Fruit fly (Drosophila melanogaster) whole organism, pupa: ENCODE data around the gene hng3.

ENCODE experiments used
- CG10348 ChIP-seq: fragments of 200-800 bp; sonication (Bioruptor generic); IDR thresholded peaks from 2 replicates; pipeline ENCODE4 v1.3.6; 2022; ENCODE audit warnings: missing biosample characterization, missing genetic modification characterization
- CG12605 ChIP-seq: fragments of 200-800 bp; sonication (Bioruptor generic); IDR thresholded peaks from 2 replicates; pipeline ENCODE4 v1.3.6; 2022; ENCODE audit warnings: missing biosample characterization, missing genetic modification characterization
- CG13204 ChIP-seq: fragments of 200-800 bp; sonication (Bioruptor generic); optimal IDR thresholded peaks from 2 replicates; lab custom pipeline; 2018; ENCODE audit warnings: missing biosample characterization, mild to moderate bottlenecking, missing genetic modification characterization, moderate library complexity
- CG14655 ChIP-seq: fragments of 200-800 bp; sonication (Bioruptor generic); optimal IDR thresholded peaks from 3 replicates; lab custom pipeline; 2017; ENCODE audit warnings: mild to moderate bottlenecking, missing biosample characterization, missing genetic modification reagents, missing genetic modification characterization
- CG15710 ChIP-seq: fragments of 200-800 bp; sonication (Bioruptor generic); optimal IDR thresholded peaks from 2 replicates; lab custom pipeline; 2018; ENCODE audit warnings: missing biosample characterization, mild to moderate bottlenecking, missing genetic modification characterization, moderate library complexity
- CG17806 ChIP-seq: fragments of 200-800 bp; sonication (Bioruptor generic); optimal IDR thresholded peaks from 2 replicates; lab custom pipeline; 2018; ENCODE audit warnings: missing biosample characterization, mild to moderate bottlenecking, missing genetic modification characterization, moderate library complexity
- CG32121 ChIP-seq: fragments of 200-800 bp; sonication (Bioruptor generic); IDR thresholded peaks from 2 replicates; pipeline ENCODE4 v1.3.6; 2022; ENCODE audit warnings: missing biosample characterization, missing genetic modification characterization
- CG34367 ChIP-seq: fragments of 200-800 bp; sonication (Bioruptor generic); optimal IDR thresholded peaks from 2 replicates; lab custom pipeline; 2018; ENCODE audit warnings: missing biosample characterization, mild to moderate bottlenecking, missing genetic modification characterization
- CG4496 ChIP-seq: fragments of 200-800 bp; sonication (Bioruptor generic); IDR thresholded peaks from 3 replicates; pipeline ENCODE4 v1.3.6; 2022; ENCODE audit warnings: missing biosample characterization, missing genetic modification characterization
- CG8159 ChIP-seq: fragments of 200-800 bp; sonication (Bioruptor generic); optimal IDR thresholded peaks from 3 replicates; lab custom pipeline; 2018; ENCODE audit warnings: missing biosample characterization, mild to moderate bottlenecking, missing genetic modification characterization, moderate library complexity
- CG8301 ChIP-seq: fragments of 200-800 bp; sonication (Bioruptor generic); optimal IDR thresholded peaks from 2 replicates; lab custom pipeline; 2018; ENCODE audit warnings: missing biosample characterization, mild to moderate bottlenecking, missing genetic modification characterization
- CG9948 ChIP-seq: fragments of 200-800 bp; sonication (Bioruptor generic); optimal IDR thresholded peaks from 2 replicates; lab custom pipeline; 2018; ENCODE audit warnings: missing biosample characterization, mild to moderate bottlenecking, missing genetic modification characterization, moderate library complexity
- D1 ChIP-seq: fragments of 200-800 bp; sonication (Bioruptor generic); optimal IDR thresholded peaks from 2 replicates; lab custom pipeline; 2018; ENCODE audit warnings: missing biosample characterization, mild to moderate bottlenecking, missing genetic modification characterization, moderate library complexity
- EcR ChIP-seq: fragments of 200-800 bp; sonication (Bioruptor generic); optimal IDR thresholded peaks from 3 replicates; lab custom pipeline; 2019; ENCODE audit warnings: missing biosample characterization, missing genetic modification characterization, mild to moderate bottlenecking, moderate library complexity, missing genetic modification reagents
- Ets98B ChIP-seq: fragments of 200-800 bp; sonication (Bioruptor generic); IDR thresholded peaks from 2 replicates; pipeline ENCODE4 v1.3.6; 2022; ENCODE audit warnings: missing biosample characterization, missing genetic modification characterization
- Pif1A ChIP-seq: fragments of 200-800 bp; sonication (Bioruptor generic); optimal IDR thresholded peaks from 3 replicates; lab custom pipeline; 2016; ENCODE audit warnings: missing biosample characterization, missing genetic modification characterization
- Pif1B ChIP-seq: fragments of 200-800 bp; sonication (Bioruptor generic); optimal IDR thresholded peaks from 3 replicates; lab custom pipeline; 2016; ENCODE audit warnings: missing biosample characterization, missing genetic modification characterization
- Snoo ChIP-seq: fragments of 200-800 bp; sonication (Bioruptor generic); optimal IDR thresholded peaks from 3 replicates; lab custom pipeline; 2017; ENCODE audit warnings: missing biosample characterization, mild to moderate bottlenecking, missing genetic modification characterization, inconsistent platforms
- fd96Ca ChIP-seq: fragments of 200-800 bp; sonication (Bioruptor generic); IDR thresholded peaks from 3 replicates; pipeline ENCODE4 v1.3.6; 2022; ENCODE audit warnings: missing biosample characterization, missing genetic modification characterization
- gl ChIP-seq: fragments of 200-800 bp; sonication (Bioruptor generic); optimal IDR thresholded peaks from 2 replicates; lab custom pipeline; 2018; ENCODE audit warnings: missing biosample characterization, mild to moderate bottlenecking, missing genetic modification characterization
- rn ChIP-seq: fragments of 200-800 bp; sonication (Bioruptor generic); IDR thresholded peaks from 2 replicates; pipeline ENCODE4 v1.3.6; 2022; ENCODE audit warnings: missing biosample characterization, missing genetic modification characterization

The hng3 gene

DNA sequence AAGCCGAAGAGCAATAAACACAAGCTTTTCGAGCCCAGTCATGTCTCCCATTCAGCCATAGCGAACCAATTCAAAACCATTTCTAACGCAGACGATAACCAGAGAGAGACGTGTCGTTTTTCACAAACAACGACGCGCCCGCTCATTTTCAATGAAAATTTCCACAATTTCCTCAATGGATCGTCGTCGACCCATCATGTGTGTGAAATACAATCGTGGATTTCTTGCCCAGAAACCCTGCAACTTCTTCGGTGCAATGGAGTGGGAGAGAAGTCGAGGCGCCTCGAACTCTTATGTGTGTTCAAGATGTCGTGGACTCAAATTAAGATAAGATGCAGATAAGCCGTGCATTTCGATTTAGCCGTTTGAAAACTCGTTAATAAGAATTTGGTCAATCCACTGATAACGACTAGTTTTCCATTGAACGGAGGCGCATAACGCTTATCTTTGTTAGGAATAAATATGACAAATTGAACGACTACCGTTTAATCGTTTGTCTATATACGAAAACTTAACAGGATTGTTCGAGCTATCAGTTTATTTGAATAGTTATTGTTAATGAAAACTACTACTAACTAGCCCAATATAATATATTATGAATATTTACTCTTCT is 7.5 kb downstream of the hng3 start:
- TF ChIP-seq rn = no peak
- TF ChIP-seq CG13204 (GFP tag; lab: Kevin White, UChicago) = no peak
- no peak for TF ChIP-seq D1
- TF ChIP-seq gl (tag; lab: Kevin White, UChicago) = no peak
- TF ChIP-seq Pif1A (GFP tag; lab: Kevin White, UChicago) = no peak
- TF ChIP-seq EcR (GFP tag; lab: Kevin White, UChicago) = no peak
- no peak for TF ChIP-seq CG9948
- TF ChIP-seq fd96Ca (GFP tag; lab: Robert Waterston, UW) = no peak
- TF ChIP-seq CG4496 (GFP tag; lab: Robert Waterston, UW) = no peak
- TF ChIP-seq CG10348 (GFP tag; lab: Robert Waterston, UW) = no peak
- no peak for TF ChIP-seq CG14655 (GFP tag; lab: Kevin White, UChicago)
- TF ChIP-seq CG32121 (GFP tag; lab: Robert Waterston, UW) = no peak
- no peak for TF ChIP-seq CG15710 (tag; lab: Kevin White, UChicago)
- TF ChIP-seq CG17806 = no peak
- no peak for TF ChIP-seq Ets98B (GFP tag; lab: Robert Waterston, UW)
- no peak for TF ChIP-seq CG8159 (tag; lab: Kevin White, UChicago)

DNA sequence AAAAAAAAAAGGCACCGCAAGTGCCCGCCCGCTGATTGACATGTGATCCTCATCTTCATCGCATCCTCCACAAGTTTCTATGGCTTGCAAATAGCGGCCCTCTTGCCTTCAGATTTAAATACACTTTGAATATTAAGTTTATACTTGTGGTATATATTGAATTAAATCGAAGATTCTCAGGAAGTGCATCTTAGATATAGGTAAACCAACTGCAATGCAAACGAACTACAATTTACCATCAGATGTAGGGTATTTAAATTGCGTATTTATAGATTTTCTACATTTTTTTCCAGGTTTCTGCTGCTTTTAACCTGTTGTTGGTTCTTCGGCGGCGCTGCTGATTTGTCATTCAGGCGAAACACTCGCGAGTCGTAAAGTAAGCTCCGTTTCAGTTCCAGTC is 8.3 kb downstream of the hng3 start:
- no peak for TF ChIP-seq CG8301
- peak; percentile 15 for TF ChIP-seq CG14655 (GFP tag; lab: Kevin White, UChicago)
- no peak for TF ChIP-seq CG32121 (GFP tag; lab: Robert Waterston, UW)
- TF ChIP-seq Pif1B = no peak
- no peak for TF ChIP-seq CG4496 (GFP tag; lab: Robert Waterston, UW)
- peak; percentile 15 for TF ChIP-seq CG13204 (GFP tag; lab: Kevin White, UChicago)
- TF ChIP-seq fd96Ca (GFP tag; lab: Robert Waterston, UW) = no peak
- peak; percentile 40 for TF ChIP-seq CG34367
- peak; percentile 43 for TF ChIP-seq CG9948
- no peak for TF ChIP-seq CG10348 (GFP tag; lab: Robert Waterston, UW)
- TF ChIP-seq CG12605 (GFP tag; lab: Robert Waterston, UW) = no peak
- TF ChIP-seq CG15710 (tag; lab: Kevin White, UChicago) = peak; percentile 65
- TF ChIP-seq gl (tag; lab: Kevin White, UChicago) = no peak
- no peak for TF ChIP-seq Snoo (tag; lab: Kevin White, UChicago)
- peak; percentile 51 for TF ChIP-seq CG17806
- TF ChIP-seq EcR (GFP tag; lab: Kevin White, UChicago) = no peak
- TF ChIP-seq Pif1A (GFP tag; lab: Kevin White, UChicago) = no peak
- TF ChIP-seq Ets98B (GFP tag; lab: Robert Waterston, UW) = no peak
- peak; percentile 68 for TF ChIP-seq CG8159 (tag; lab: Kevin White, UChicago)

DNA sequence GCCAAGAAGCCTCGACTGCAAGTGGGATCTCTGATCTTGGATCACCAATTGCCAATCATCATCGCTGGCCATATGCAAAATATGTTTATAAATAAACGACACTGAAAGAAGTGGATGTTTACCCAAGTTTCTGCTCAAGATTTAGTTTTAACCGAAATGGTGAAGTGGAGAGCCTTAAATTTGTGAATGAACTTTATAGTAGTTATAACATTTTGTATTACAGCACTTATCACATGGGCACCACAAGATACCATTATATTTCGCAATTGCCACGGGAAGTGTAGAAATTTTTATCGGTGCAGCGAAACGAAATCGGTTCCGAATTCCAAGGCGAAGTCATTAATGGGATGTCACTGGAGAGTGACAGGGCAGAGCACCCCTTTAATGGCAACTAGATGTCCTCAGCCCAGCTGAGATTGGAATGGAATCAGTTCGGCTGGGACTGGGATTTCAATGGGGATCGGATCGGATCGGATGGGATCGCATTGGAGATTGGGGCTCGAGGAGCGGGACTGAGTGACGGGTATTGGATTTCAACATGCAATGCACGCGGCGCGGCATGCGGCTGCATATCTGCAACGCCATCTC is 8.8 kb downstream of the hng3 start:
- TF ChIP-seq rn = no peak
- TF ChIP-seq CG13204 (GFP tag; lab: Kevin White, UChicago) = peak; percentile 61
- TF ChIP-seq D1 = peak; percentile 80
- TF ChIP-seq CG8301 = peak; percentile 56
- TF ChIP-seq CG12605 (GFP tag; lab: Robert Waterston, UW) = no peak
- peak; percentile 91 for TF ChIP-seq CG17806
- peak; percentile 61 for TF ChIP-seq EcR (GFP tag; lab: Kevin White, UChicago)
- 0 out of 3 replicates have a peak, but pooled peaks have one; percentile 42 for TF ChIP-seq fd96Ca (GFP tag; lab: Robert Waterston, UW)
- peak; percentile 93 for TF ChIP-seq CG15710 (tag; lab: Kevin White, UChicago)
- peak; percentile 17 for TF ChIP-seq Snoo (tag; lab: Kevin White, UChicago)
- no peak for TF ChIP-seq Ets98B (GFP tag; lab: Robert Waterston, UW)
- TF ChIP-seq Pif1A (GFP tag; lab: Kevin White, UChicago) = peak; percentile 81
- TF ChIP-seq CG14655 (GFP tag; lab: Kevin White, UChicago) = peak; percentile 63
- peak; percentile 88 for TF ChIP-seq CG34367
- peak; percentile 86 for TF ChIP-seq CG9948
- peak; percentile 39; the same call in 1 of the 3 replicates for TF ChIP-seq CG4496 (GFP tag; lab: Robert Waterston, UW)
- TF ChIP-seq CG32121 (GFP tag; lab: Robert Waterston, UW) = no peak
- TF ChIP-seq gl (tag; lab: Kevin White, UChicago) = peak; percentile 88
- TF ChIP-seq CG10348 (GFP tag; lab: Robert Waterston, UW) = no peak
- peak; percentile 95 for TF ChIP-seq CG8159 (tag; lab: Kevin White, UChicago)
- TF ChIP-seq Pif1B = peak; percentile 79

DNA sequence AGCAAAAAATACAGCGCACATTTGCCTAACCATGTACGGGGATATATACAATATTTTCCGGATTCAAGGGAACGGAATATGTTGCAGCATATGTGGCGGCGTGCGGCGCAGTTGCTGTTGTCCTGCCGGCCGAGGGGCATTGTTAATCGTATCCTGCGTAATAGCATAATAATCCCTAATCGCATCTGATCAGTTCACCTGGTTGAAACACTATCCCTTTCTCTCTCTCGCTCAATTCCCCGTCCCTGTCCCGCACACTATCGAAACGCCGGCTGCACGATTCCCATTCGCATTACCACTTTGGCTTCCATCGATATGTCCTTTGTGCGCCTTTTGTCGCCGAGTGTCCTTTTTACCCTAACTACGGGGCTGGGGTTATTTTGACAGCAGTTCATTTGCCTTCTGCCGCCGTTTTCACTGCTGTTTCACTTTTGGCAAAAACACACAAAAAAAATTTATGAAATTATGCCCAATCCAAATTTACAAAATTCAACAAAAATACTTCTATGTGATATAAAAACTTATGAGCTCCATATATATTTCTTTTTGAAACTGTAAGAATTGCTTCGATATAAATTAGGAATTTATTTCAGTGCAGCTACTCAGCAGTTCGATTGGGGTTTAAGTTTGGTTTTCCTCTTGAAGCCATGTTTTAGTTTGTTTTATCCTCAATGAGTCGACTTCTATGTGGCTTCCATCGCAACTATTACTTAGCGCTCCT is 9.9 kb downstream of the hng3 start:
- TF ChIP-seq Snoo (tag; lab: Kevin White, UChicago) (peak; percentile 32), CG17806 (peak; percentile 52), EcR (GFP tag; lab: Kevin White, UChicago) (no peak), Pif1B (peak; percentile 40), CG8159 (tag; lab: Kevin White, UChicago) (peak; percentile 23), CG9948 (peak; percentile 34), fd96Ca (GFP tag; lab: Robert Waterston, UW) (no peak), Pif1A (GFP tag; lab: Kevin White, UChicago) (peak; percentile 48), D1 (no peak), gl (tag; lab: Kevin White, UChicago) (no peak), CG8301 (no peak), CG12605 (GFP tag; lab: Robert Waterston, UW) (no peak), rn (no peak), Ets98B (GFP tag; lab: Robert Waterston, UW) (no peak), CG4496 (GFP tag; lab: Robert Waterston, UW) (no peak), CG34367 (no peak), CG32121 (GFP tag; lab: Robert Waterston, UW) (no peak), CG15710 (tag; lab: Kevin White, UChicago) (no peak), CG14655 (GFP tag; lab: Kevin White, UChicago) (no peak), CG13204 (GFP tag; lab: Kevin White, UChicago) (no peak), CG10348 (GFP tag; lab: Robert Waterston, UW) (no peak)
